Fruit fly (Drosophila melanogaster): ENCODE data around the gene CG5478.
A peak's percentile ranks its signal among the peaks of the same experiment; 100 is the strongest.

CG5478 gene

DNA sequence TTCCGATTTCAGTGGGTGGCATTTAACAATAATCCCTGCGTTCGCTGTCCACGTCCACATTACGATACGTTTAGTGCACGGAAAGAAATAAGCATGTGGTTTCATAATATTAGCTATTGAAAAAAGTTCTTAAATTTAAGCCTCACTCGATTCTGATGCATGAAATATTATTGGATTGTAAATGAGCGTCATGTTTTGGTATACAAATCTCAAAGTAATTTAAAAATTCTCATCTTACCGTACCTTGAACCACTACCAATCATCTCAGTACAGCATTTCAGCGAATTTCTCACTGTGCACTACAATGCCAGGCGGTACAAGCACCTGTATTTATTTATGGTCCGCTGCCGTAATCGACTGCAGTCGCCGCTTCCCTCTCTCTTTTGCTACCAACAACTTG, 40.7 kb upstream of the CG5478 start (continued):
- no peak for TF ChIP-seq CG8119 (GFP tag; IDR thresholded peaks at IDR 0.05)
- peak; percentile 78 for TF ChIP-seq CG11762 (GFP tag; optimal IDR thresholded peaks at IDR 0.05; ENCODE audit: insufficient read depth)
- TF ChIP-seq Hr38 (GFP tag; optimal IDR thresholded peaks at IDR 0.05) = peak; percentile 47
- peak; percentile 87 for TF ChIP-seq pdm3 (GFP tag; optimal IDR thresholded peaks at IDR 0.05)
- peak; percentile 79 for TF ChIP-seq Met (GFP tag; optimal IDR thresholded peaks at IDR 0.05)
- no peak for TF ChIP-seq CG10669 (GFP tag; optimal IDR thresholded peaks at IDR 0.05)
- peak; percentile 74 for TF ChIP-seq Sox15 (GFP tag; optimal IDR thresholded peaks at IDR 0.05)
- no peak for TF ChIP-seq CG11294 (GFP tag; IDR thresholded peaks at IDR 0.05)
- peak; percentile 83 for TF ChIP-seq Sox14 (GFP tag; optimal IDR thresholded peaks at IDR 0.05)
- TF ChIP-seq net (GFP tag; optimal IDR thresholded peaks at IDR 0.05) = peak; percentile 90
- peak; percentile 90 for TF ChIP-seq Hr4 (GFP tag; optimal IDR thresholded peaks at IDR 0.05)
- TF ChIP-seq Gug (GFP tag; IDR thresholded peaks at IDR 0.05) = no peak
- peak; percentile 84 for TF ChIP-seq CG31627 (GFP tag; optimal IDR thresholded peaks at IDR 0.05)
- TF ChIP-seq dac (GFP tag; optimal IDR thresholded peaks at IDR 0.05) = peak; percentile 76
- TF ChIP-seq ss (GFP tag; optimal IDR thresholded peaks at IDR 0.05) = peak in 1 of 2 experiments; percentile 57
- peak; percentile 57 to 87 for TF ChIP-seq salr (GFP tag; optimal IDR thresholded peaks at IDR 0.05)
- peak; percentile 88 for TF ChIP-seq CG32006 (GFP tag; optimal IDR thresholded peaks at IDR 0.05)
- TF ChIP-seq CG6163 (GFP tag; IDR thresholded peaks at IDR 0.05) = no peak
- peak; percentile 66 for TF ChIP-seq CG3032 (tag; optimal IDR thresholded peaks at IDR 0.05)
- TF ChIP-seq vri (GFP tag; optimal IDR thresholded peaks at IDR 0.05) = peak; percentile 84
- TF ChIP-seq CG3919 (GFP tag; optimal IDR thresholded peaks at IDR 0.05) = peak; percentile 83
- peak; percentile 74 for TF ChIP-seq CG8632 (GFP tag; optimal IDR thresholded peaks at IDR 0.05)
- TF ChIP-seq OdsH (GFP tag; optimal IDR thresholded peaks at IDR 0.05) = peak; percentile 89
- peak; percentile 82 for TF ChIP-seq Hr39 (GFP tag; optimal IDR thresholded peaks at IDR 0.05)
- peak; percentile 70 for TF ChIP-seq lz (GFP tag; optimal IDR thresholded peaks at IDR 0.05)

DNA sequence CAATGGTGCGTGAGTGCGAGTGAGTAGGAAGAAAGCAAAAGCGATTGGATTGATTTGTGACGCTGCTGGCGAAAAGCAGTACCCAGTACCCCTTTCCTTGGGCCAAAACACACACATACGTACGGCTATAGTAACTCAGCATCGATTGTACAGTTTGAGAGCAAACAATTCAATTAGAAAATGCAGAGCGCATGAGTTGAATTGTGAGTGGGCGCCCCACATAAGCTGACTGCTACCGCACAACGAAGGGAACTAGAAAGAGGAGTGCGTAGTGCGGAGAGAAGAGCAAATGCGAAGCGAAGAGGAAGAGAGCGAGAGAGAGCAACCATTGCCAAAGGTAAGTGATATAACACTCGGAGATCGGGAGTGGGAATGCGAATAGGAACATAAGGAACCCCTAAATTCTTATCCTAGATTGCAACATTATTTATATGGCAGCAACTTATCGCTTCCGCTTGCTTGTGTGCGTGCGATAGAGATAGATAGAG, 40.0 kb upstream of the CG5478 start:
- TF ChIP-seq Sox102F (GFP tag; optimal IDR thresholded peaks at IDR 0.05) (no peak), fkh (GFP tag; optimal IDR thresholded peaks at IDR 0.05) (peak; percentile 72), CG8119 (GFP tag; IDR thresholded peaks at IDR 0.05) (no peak), CG10669 (GFP tag; optimal IDR thresholded peaks at IDR 0.05) (no peak), CG6808 (GFP tag; optimal IDR thresholded peaks at IDR 0.05) (no peak), Met (GFP tag; optimal IDR thresholded peaks at IDR 0.05) (peak; percentile 16), esn (GFP tag; optimal IDR thresholded peaks at IDR 0.05) (no peak), CG1621 (tag; optimal IDR thresholded peaks at IDR 0.05) (peak; percentile 6), CG4318 (GFP tag; optimal IDR thresholded peaks at IDR 0.05) (no peak), Hr39 (GFP tag; optimal IDR thresholded peaks at IDR 0.05) (no peak), CG9139 (GFP tag; optimal IDR thresholded peaks at IDR 0.05) (peak; percentile 42), fd85E (GFP tag; optimal IDR thresholded peaks at IDR 0.05) (no peak), dac (GFP tag; optimal IDR thresholded peaks at IDR 0.05) (no peak), CG10631 (GFP tag; optimal IDR thresholded peaks at IDR 0.05) (no peak), salr (GFP tag; optimal IDR thresholded peaks at IDR 0.05) (no peak), Smox (GFP tag; optimal IDR thresholded peaks at IDR 0.05) (no peak), Sox15 (GFP tag; optimal IDR thresholded peaks at IDR 0.05) (no peak), pdm3 (GFP tag; optimal IDR thresholded peaks at IDR 0.05) (no peak), CG31627 (GFP tag; optimal IDR thresholded peaks at IDR 0.05) (no peak), CG11762 (GFP tag; optimal IDR thresholded peaks at IDR 0.05; ENCODE audit: insufficient read depth) (no peak), CG32006 (GFP tag; optimal IDR thresholded peaks at IDR 0.05) (no peak), CG6854 (GFP tag; optimal IDR thresholded peaks at IDR 0.05) (no peak), CG8319 (GFP tag; optimal IDR thresholded peaks at IDR 0.05) (no peak), achi (GFP tag; optimal IDR thresholded peaks at IDR 0.05) (no peak), acj6 (GFP tag; optimal IDR thresholded peaks at IDR 0.05) (no peak), vri (GFP tag; optimal IDR thresholded peaks at IDR 0.05) (no peak), Sox14 (GFP tag; optimal IDR thresholded peaks at IDR 0.05) (peak; percentile 38), CG15336 (GFP tag; IDR thresholded peaks at IDR 0.05) (no peak), cyc (GFP tag; optimal IDR thresholded peaks at IDR 0.05) (no peak), dsx (GFP tag; optimal IDR thresholded peaks at IDR 0.05; ENCODE audit: poor library complexity, severe bottlenecking) (peak; percentile 75), CG16779 (tag; optimal IDR thresholded peaks at IDR 0.05) (no peak), CG11902 (GFP tag; optimal IDR thresholded peaks at IDR 0.05) (no peak), CG8632 (GFP tag; optimal IDR thresholded peaks at IDR 0.05) (no peak), topi (GFP tag; optimal IDR thresholded peaks at IDR 0.05) (no peak), eg (GFP tag; IDR thresholded peaks at IDR 0.05) (no peak), svp (GFP tag) (peak; percentile 84), Eip75B (GFP tag; optimal IDR thresholded peaks at IDR 0.05) (peak; percentile 25), Ets21C (GFP tag; optimal IDR thresholded peaks at IDR 0.05) (no peak), OdsH (GFP tag; optimal IDR thresholded peaks at IDR 0.05) (no peak)
